Fruit fly (Drosophila melanogaster) whole organism, prepupa: ENCODE data around the gene Nf-YA.

ENCODE experiments used
- Blimp-1 ChIP-seq: fragments of 200-800 bp; sonication (Bioruptor generic); optimal IDR thresholded peaks from 3 replicates; lab custom pipeline; 2017; ENCODE audit warnings: missing biosample characterization, missing genetic modification characterization, mild to moderate bottlenecking, moderate library complexity, missing genetic modification reagents
- CG6163 ChIP-seq: fragments of 200-800 bp; sonication (Bioruptor generic); IDR thresholded peaks from 3 replicates; pipeline ENCODE4 v1.3.6; 2022; ENCODE audit warnings: missing biosample characterization, missing genetic modification characterization
- CG6854 ChIP-seq: fragments of 200-800 bp; sonication (Bioruptor generic); optimal IDR thresholded peaks from 2 replicates; lab custom pipeline; 2017; ENCODE audit warnings: missing biosample characterization, mild to moderate bottlenecking, missing genetic modification characterization
- net ChIP-seq: fragments of 200-800 bp; sonication (Bioruptor generic); optimal IDR thresholded peaks from 3 replicates; lab custom pipeline; 2016; ENCODE audit warnings: missing biosample characterization, missing genetic modification characterization
- vri ChIP-seq: fragments of 200-800 bp; sonication (Bioruptor generic); optimal IDR thresholded peaks from 3 replicates; lab custom pipeline; 2016; ENCODE audit warnings: missing biosample characterization, mild to moderate bottlenecking, missing genetic modification characterization

DNA sequence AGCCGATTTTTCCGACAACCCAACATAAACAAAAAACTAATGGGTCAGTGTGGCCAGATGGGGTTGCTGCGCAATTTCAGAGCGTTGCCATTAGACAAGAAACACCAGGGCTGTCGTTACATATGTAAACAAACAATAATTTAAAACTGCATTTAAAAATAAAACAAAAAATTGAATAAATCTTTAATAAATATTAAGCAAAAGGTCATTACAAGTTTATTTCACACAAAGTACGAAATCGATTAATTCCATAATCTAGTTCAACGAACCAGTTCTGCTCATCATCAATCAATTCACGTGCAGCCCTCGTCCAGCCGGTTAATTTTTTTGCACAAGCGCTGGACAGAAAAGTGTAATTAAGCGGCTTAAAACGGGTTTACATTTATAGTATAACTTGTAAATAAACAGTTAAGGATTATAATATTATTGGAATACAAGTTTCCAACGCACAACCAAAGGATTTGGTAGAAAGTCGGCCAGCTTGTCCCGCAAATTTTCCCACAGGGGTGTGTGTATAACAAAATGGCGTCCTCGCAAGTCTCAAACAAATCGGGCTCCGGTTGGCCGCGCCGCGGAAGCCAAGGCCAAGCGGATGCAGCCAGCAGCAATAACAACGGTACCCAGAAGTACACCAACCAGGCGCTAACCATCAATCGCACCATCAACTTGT, 31.2 kb downstream of the Nf-YA start, which contains the start of the genes CG4022 and Cpsf5:
- TF ChIP-seq net (GFP tag; lab: Kevin White, UChicago) (peak; percentile 54), CG6854 (GFP tag; lab: Kevin White, UChicago) (no peak), vri (GFP tag; lab: Kevin White, UChicago) (peak; percentile 65), CG6163 (GFP tag; lab: Robert Waterston, UW) (peak; percentile 79), Blimp-1 (GFP tag; lab: Kevin White, UChicago) (no peak)
